Worm (Caenorhabditis elegans): ENCODE results near the gene Y5H2B.3.

- TF ChIP-seq skn-1 (tag; optimal IDR thresholded peaks at IDR 0.05) (no peak), unc-39 (tag; optimal IDR thresholded peaks at IDR 0.05) (no peak), C34F6.9 (tag; optimal IDR thresholded peaks at IDR 0.05) (no peak)
These were observed 3.0 kb downstream of the Y5H2B.3 start, which contains the start of gene srbc-42 for ce11 chrV:2191122-2191521.

Data from whole organism, L2 larva.